Fruit fly (Drosophila melanogaster): ENCODE results near the gene CG9630.
A peak's percentile ranks its signal among the peaks of the same experiment; 100 is the strongest.

Gene CG9630

DNA sequence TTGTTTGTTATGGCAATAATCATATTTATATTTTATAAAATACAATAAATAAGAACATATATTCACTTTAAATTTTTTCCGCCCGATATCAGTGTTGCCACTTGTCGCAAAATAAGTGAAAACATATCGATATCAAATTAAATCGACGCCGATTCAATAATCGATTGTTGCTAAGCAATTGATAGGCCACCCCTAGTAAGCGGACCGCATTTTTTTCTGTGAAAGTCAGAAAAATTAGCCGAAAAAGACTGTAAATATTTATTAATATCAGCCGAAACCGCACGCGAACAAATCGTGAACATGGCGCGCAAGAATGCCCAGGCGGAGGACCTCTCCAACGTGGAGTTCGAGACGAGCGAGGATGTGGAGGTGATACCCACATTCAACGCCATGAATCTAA lies 43.3 kb upstream of the CG9630 start, which contains the start of gene CG7483:
Gene CG7483 (plus strand): TSS at position 171 of the 400 bp plus-strand sequence.
- TF ChIP-seq Eip78C (GFP tag) (peak; percentile 52), CG8119 (GFP tag; IDR thresholded peaks at IDR 0.05) (no peak), Blimp-1 (GFP tag; optimal IDR thresholded peaks at IDR 0.05) (no peak), CG10669 (GFP tag; optimal IDR thresholded peaks at IDR 0.05) (no peak)

DNA sequence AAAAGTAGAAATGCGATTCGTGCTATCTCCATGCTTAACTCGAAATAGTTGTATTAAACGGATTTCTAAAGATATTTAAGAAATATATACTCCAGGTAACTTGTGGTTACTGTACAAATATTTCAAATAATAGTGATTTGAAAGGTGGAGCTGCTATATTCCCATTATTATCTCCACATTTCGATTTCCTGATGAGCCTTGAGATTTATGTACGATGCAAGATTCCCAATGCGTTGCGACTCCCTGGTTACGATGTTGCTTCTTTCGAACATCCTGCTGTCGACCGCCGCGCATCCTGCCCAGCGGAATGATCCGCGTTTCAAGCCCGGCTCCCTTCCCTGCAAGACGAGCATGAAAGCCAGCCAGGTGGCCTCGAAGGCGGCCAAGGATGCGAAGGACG lies 42.3 kb upstream of the CG9630 start, which contains the start of the genes CG11694 and CG11698:
Gene CG11694 (minus strand): TSS at position 101 of the 400 bp plus-strand sequence.
Gene CG11698 (plus strand): TSS at position 152 of the 400 bp plus-strand sequence.
- no peak for TF ChIP-seq CG6276 (GFP tag; optimal IDR thresholded peaks at IDR 0.05)
- no peak for TF ChIP-seq Eip93F (GFP tag; optimal IDR thresholded peaks at IDR 0.05)
- TF ChIP-seq esn (GFP tag; optimal IDR thresholded peaks at IDR 0.05): no peak
- TF ChIP-seq vri (GFP tag; optimal IDR thresholded peaks at IDR 0.05): no peak
- TF ChIP-seq Smox (GFP tag; optimal IDR thresholded peaks at IDR 0.05): no peak
- TF ChIP-seq Hr38 (GFP tag; optimal IDR thresholded peaks at IDR 0.05): no peak
- TF ChIP-seq CG11762 (GFP tag; optimal IDR thresholded peaks at IDR 0.05; ENCODE audit: insufficient read depth): no peak
- no peak for TF ChIP-seq CG7368 (GFP tag; optimal IDR thresholded peaks at IDR 0.05)
- TF ChIP-seq spab (GFP tag; optimal IDR thresholded peaks at IDR 0.05): no peak
- no peak for TF ChIP-seq Hr39 (GFP tag; optimal IDR thresholded peaks at IDR 0.05)
- no peak for TF ChIP-seq Sox14 (GFP tag; optimal IDR thresholded peaks at IDR 0.05)

DNA sequence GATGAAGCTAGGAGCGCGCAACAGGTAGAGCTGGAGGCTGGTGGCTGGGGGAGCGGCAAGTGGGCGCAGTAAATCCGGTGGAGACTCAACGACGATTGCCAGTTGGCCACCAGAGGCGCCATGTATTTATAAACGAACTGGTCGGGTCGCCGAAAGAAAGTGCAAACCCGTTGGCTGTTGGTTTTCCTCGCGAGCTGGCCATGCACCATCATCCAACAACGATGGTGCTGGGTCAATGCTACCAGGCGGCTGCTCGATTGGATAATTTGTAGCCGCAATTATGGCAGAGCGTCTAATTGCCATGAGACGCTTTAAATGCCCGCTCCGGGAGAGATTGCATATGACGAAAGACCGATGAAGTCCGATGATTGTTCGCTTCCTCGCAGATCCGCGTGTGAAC lies 41.0 kb upstream of the CG9630 start, which contains the start of gene CG11693:
Gene CG11693 (minus strand): TSS at position 101 of the 400 bp plus-strand sequence.
- TF ChIP-seq Hr38 (GFP tag; optimal IDR thresholded peaks at IDR 0.05) (no peak), salr (GFP tag; optimal IDR thresholded peaks at IDR 0.05) (no peak), Hr4 (GFP tag; optimal IDR thresholded peaks at IDR 0.05) (no peak), Hr39 (GFP tag; optimal IDR thresholded peaks at IDR 0.05) (no peak), CG31627 (GFP tag; optimal IDR thresholded peaks at IDR 0.05) (no peak), Met (GFP tag; optimal IDR thresholded peaks at IDR 0.05) (no peak)

DNA sequence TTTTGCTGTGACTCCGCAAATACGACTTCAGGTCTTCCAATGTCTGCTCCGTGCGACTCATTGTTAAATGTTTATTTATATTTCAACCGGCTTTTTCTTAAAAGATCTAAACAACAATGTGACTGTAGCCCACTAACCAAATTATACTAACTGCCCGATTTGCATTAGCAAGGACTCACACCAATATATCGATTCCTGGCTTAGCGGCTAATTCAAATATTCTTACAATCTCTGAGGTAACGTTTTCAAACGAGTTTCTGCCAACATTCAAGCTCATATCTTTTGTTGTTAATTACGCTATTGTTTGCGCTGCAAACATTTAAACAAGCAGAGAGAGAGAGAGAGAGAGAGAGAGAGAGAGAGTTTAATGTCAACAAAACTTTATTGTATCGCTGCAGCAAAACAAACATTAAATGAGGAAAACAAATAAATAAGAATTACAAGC lies 38.8 kb upstream of the CG9630 start, which contains the start of gene tex:
Gene tex (minus strand): TSS at position 131 of the 445 bp plus-strand sequence.
- peak; percentile 72 for TF ChIP-seq fkh (GFP tag; optimal IDR thresholded peaks at IDR 0.05)
- TF ChIP-seq CG10669 (GFP tag; optimal IDR thresholded peaks at IDR 0.05): no peak
- no peak for TF ChIP-seq Eip75B (GFP tag; optimal IDR thresholded peaks at IDR 0.05)
- peak; percentile 34 for TF ChIP-seq Eip78C (GFP tag)

DNA sequence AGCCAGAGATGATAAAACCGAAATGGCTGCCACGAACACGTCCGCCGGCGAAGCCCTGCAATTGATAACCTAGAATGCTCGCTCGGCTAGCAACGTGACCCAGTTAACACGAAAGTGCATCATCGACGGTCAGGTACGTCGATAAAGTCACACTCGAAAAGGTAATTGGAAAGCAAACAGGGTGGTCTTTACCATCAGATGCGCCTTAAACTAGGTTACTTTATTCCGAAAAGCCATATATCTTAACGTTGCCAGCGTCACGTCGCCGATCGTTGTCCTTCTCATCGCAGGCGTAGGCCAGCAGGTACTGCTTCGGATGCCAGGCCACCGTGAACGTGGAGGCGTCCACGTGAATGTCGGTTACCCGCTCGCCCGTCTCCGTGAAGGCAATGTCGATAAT lies 37.6 kb upstream of the CG9630 start:
- no peak for TF ChIP-seq CG6854 (GFP tag; optimal IDR thresholded peaks at IDR 0.05)
- no peak for TF ChIP-seq CG32006 (GFP tag; optimal IDR thresholded peaks at IDR 0.05)
- TF ChIP-seq CG8119 (GFP tag; IDR thresholded peaks at IDR 0.05): no peak
- no peak for TF ChIP-seq CG3919 (GFP tag; optimal IDR thresholded peaks at IDR 0.05)
- TF ChIP-seq Hr38 (GFP tag; optimal IDR thresholded peaks at IDR 0.05): no peak
- TF ChIP-seq spab (GFP tag; optimal IDR thresholded peaks at IDR 0.05): no peak
- TF ChIP-seq pdm3 (GFP tag; optimal IDR thresholded peaks at IDR 0.05): no peak
- no peak for TF ChIP-seq Hr39 (GFP tag; optimal IDR thresholded peaks at IDR 0.05)
- TF ChIP-seq CG15336 (GFP tag; IDR thresholded peaks at IDR 0.05): no peak
- no peak for TF ChIP-seq OdsH (GFP tag; optimal IDR thresholded peaks at IDR 0.05)

DNA sequence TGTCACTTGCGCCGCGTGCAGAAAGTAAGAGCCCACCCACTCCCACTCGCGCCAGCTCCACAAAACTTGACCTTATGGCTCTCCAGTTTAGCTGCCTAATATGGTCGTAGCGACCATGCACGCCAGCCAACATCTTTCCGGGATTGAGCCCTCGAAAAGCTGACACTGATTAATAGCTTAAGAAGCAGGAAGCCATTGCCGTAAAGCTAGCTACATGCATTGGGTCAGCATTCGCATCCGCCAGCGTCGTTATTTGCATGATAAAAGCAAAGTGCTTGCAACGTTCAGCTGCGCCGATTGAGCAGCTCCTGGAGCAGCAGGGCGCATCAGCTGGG lies 37.2 kb upstream of the CG9630 start:
- no peak for TF ChIP-seq CG1621 (tag; optimal IDR thresholded peaks at IDR 0.05)
- TF ChIP-seq CG6276 (GFP tag; optimal IDR thresholded peaks at IDR 0.05): no peak
- no peak for TF ChIP-seq CG9139 (GFP tag; optimal IDR thresholded peaks at IDR 0.05)
- no peak for TF ChIP-seq CG11762 (GFP tag; optimal IDR thresholded peaks at IDR 0.05; ENCODE audit: insufficient read depth)
- no peak for TF ChIP-seq fkh (GFP tag; optimal IDR thresholded peaks at IDR 0.05)
- TF ChIP-seq CG11294 (GFP tag; IDR thresholded peaks at IDR 0.05): no peak
- TF ChIP-seq fd85E (GFP tag; optimal IDR thresholded peaks at IDR 0.05): no peak
- TF ChIP-seq CG15336 (GFP tag; IDR thresholded peaks at IDR 0.05): no peak
- no peak for TF ChIP-seq Hr39 (GFP tag; optimal IDR thresholded peaks at IDR 0.05)
- no peak for TF ChIP-seq CG3032 (tag; optimal IDR thresholded peaks at IDR 0.05)
- no peak for TF ChIP-seq Sox14 (GFP tag; optimal IDR thresholded peaks at IDR 0.05)
